Worm (Caenorhabditis elegans): ENCODE measurements around the gene Y17D7B.10.

The Y17D7B.10 gene

DNA sequence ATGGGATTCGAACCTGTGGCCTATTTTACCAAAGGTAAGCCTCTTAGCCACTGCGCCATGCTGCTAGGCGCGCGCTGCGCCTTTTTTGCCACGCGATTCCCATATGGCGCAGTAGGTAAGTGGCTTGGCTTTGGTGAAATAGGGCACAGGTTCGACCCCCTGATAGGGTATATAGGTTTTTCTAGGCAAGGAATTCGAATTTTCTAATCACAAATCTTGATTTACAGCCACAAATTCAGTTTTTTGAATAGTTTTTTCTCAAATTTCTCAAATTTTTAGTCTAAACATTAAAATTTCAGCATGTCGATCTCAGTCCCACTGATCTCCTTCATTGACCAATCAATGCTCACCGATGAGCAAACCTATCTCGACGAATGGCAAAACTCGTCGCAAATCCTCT lies 27.2 kb downstream of the Y17D7B.10 start, which contains the start of gene C54E10.3:
Gene C54E10.3, plus strand, starts transcription at position 301 of the 400 bp plus-strand sequence.
- TF ChIP-seq nfya-1 (tag; optimal IDR thresholded peaks at IDR 0.05) (no peak), pax-1 (tag; optimal IDR thresholded peaks at IDR 0.05) (no peak), ama-1 (optimal IDR thresholded peaks at IDR 0.05) (no peak), rnt-1 (tag; optimal IDR thresholded peaks at IDR 0.05) (no peak), pag-3 (tag; optimal IDR thresholded peaks at IDR 0.05; ENCODE audit: borderline replicate concordance) (no peak), K09A11.1 (tag; optimal IDR thresholded peaks at IDR 0.05; ENCODE audit: insufficient read depth) (no peak), Y22D7AL.16 (tag; optimal IDR thresholded peaks at IDR 0.05) (no peak), mec-3 (tag; optimal IDR thresholded peaks at IDR 0.05; ENCODE audit: borderline replicate concordance) (no peak), unc-55 (GFP tag; optimal IDR thresholded peaks at IDR 0.05) (no peak), T23F11.4 (GFP tag; optimal IDR thresholded peaks at IDR 0.05) (no peak), hlh-6 (tag; optimal IDR thresholded peaks at IDR 0.05) (no peak), sox-4 (tag; optimal IDR thresholded peaks at IDR 0.05) (no peak), hlh-15 (tag; optimal IDR thresholded peaks at IDR 0.05) (no peak), ets-4 (tag; optimal IDR thresholded peaks at IDR 0.05) (no peak), unc-3 (GFP tag; conservative IDR thresholded peaks at IDR 0.05) (no peak), unc-3 (tag; optimal IDR thresholded peaks at IDR 0.05) (no peak)

DNA sequence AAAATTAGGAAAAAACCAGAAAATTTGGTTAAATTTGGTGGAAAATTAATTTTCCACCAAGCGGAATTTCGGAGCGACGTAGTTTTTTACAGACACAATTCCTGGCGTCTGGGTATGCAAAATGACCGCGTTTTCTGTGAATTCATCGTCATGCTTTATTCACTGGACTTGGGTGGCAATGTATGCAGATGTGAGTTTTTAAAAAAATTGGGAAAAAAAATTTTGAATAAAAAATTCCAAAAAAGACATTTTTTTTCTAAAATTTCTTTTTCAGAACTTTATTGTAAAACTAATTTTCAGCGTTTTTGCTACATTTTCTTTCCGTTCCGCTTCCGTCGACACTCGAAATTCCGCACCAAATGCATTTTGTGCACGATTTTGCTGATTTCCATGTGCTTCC lies 27.8 kb downstream of the Y17D7B.10 start, which contains the start of gene C54E10.7:
Gene C54E10.7, plus strand, starts transcription at position 301 of the 400 bp plus-strand sequence.
- TF ChIP-seq sox-4 (tag; optimal IDR thresholded peaks at IDR 0.05), result no peak
- TF ChIP-seq tbx-2 (tag; optimal IDR thresholded peaks at IDR 0.05), result no peak
- TF ChIP-seq zip-5 (tag; optimal IDR thresholded peaks at IDR 0.05), result no peak
- TF ChIP-seq pag-3 (tag; optimal IDR thresholded peaks at IDR 0.05; ENCODE audit: borderline replicate concordance), result no peak
- no peak for TF ChIP-seq pros-1 (tag; optimal IDR thresholded peaks at IDR 0.05)
- TF ChIP-seq pat-9 (tag; optimal IDR thresholded peaks at IDR 0.05), result no peak
- TF ChIP-seq ceh-14 (tag; optimal IDR thresholded peaks at IDR 0.05), result no peak
- TF ChIP-seq C08G9.2 (tag; optimal IDR thresholded peaks at IDR 0.05), result no peak
- TF ChIP-seq hlh-30 (tag; optimal IDR thresholded peaks at IDR 0.05; ENCODE audit: insufficient read depth), result no peak
- no peak for TF ChIP-seq fax-1 (tag; optimal IDR thresholded peaks at IDR 0.05)
- TF ChIP-seq pha-2 (tag; optimal IDR thresholded peaks at IDR 0.05), result no peak
- TF ChIP-seq sdc-2 (tag; optimal IDR thresholded peaks at IDR 0.05), result no peak
- no peak for TF ChIP-seq npax-4 (tag; optimal IDR thresholded peaks at IDR 0.05)

DNA sequence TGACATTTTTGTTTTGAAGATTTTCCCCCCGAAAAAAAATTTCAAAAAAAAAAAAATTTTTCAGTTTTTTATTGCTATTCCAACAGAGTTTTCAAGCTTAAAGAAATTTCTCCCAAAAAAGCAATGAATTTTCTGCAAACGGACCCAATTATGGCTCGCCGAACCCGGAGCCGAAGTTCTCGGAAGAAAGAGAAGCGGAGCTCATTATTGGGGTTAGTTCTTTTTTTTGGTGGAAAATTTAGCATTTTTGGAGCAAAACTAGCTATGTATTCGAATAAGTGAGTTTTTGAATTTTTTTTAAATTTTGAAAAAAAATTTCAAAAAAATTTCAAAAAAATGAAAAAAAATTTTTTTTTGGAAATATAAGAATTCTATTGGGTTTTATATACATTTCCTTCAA lies 36.1 kb downstream of the Y17D7B.10 start, which contains the start of gene ncs-5:
Gene ncs-5, plus strand, starts transcription at position 124 of the 400 bp plus-strand sequence.
- TF ChIP-seq elt-4 (tag; optimal IDR thresholded peaks at IDR 0.05), result no peak
- TF ChIP-seq nhr-232 (tag; optimal IDR thresholded peaks at IDR 0.05), result no peak
- no peak for TF ChIP-seq ceh-24 (tag; optimal IDR thresholded peaks at IDR 0.05)
- TF ChIP-seq dmd-4 (tag; optimal IDR thresholded peaks at IDR 0.05; ENCODE audit: borderline replicate concordance), result no peak
- TF ChIP-seq K02D7.2 (tag; optimal IDR thresholded peaks at IDR 0.05), result no peak
- TF ChIP-seq rnt-1 (tag; optimal IDR thresholded peaks at IDR 0.05), result no peak
- TF ChIP-seq pha-2 (tag; optimal IDR thresholded peaks at IDR 0.05), result no peak
- no peak for TF ChIP-seq odd-2 (tag; optimal IDR thresholded peaks at IDR 0.05)
- TF ChIP-seq ceh-48 (tag; optimal IDR thresholded peaks at IDR 0.05), result no peak
- TF ChIP-seq F13H6.1 (tag; optimal IDR thresholded peaks at IDR 0.05), result no peak
- no peak for TF ChIP-seq eyg-1 (tag; optimal IDR thresholded peaks at IDR 0.05)
- no peak for TF ChIP-seq ceh-2 (tag; optimal IDR thresholded peaks at IDR 0.05)
- TF ChIP-seq ref-2 (tag; optimal IDR thresholded peaks at IDR 0.05), result no peak
- TF ChIP-seq tbx-7 (tag; optimal IDR thresholded peaks at IDR 0.05), result no peak
- no peak for TF ChIP-seq ceh-30 (tag; optimal IDR thresholded peaks at IDR 0.05)
- TF ChIP-seq ceh-31 (tag; optimal IDR thresholded peaks at IDR 0.05), result no peak
- TF ChIP-seq sdc-2 (tag; optimal IDR thresholded peaks at IDR 0.05), result no peak
